Fruit fly (Drosophila melanogaster): Measurements from ENCODE around the gene CG14257.

The CG14257 gene

dm6 chr3R:27075694-27076093 lies at the start of gene CG14257:
Gene CG14257 (plus strand): TSS chr3R:27075870.
- no peak for TF ChIP-seq Mnt (GFP tag; optimal IDR thresholded peaks at IDR 0.05)
- TF ChIP-seq CG12768 (GFP tag; optimal IDR thresholded peaks at IDR 0.05) = no peak
- TF ChIP-seq kay (GFP tag; ENCODE audit: borderline replicate concordance) = no peak
- no peak for TF ChIP-seq CG5204 (GFP tag; optimal IDR thresholded peaks at IDR 0.05)
- TF ChIP-seq pad (GFP tag; optimal IDR thresholded peaks at IDR 0.05) = no peak
- TF ChIP-seq CG14711 (tag; optimal IDR thresholded peaks at IDR 0.05) = no peak
- no peak for TF ChIP-seq ovo (GFP tag; optimal IDR thresholded peaks at IDR 0.05)
- no peak for TF ChIP-seq CG1620 (GFP tag; optimal IDR thresholded peaks at IDR 0.05)

dm6 chr3R:27026009-27026408 lies 49.7 kb upstream of the CG14257 start, which contains the start of gene CG6271:
Gene CG6271 (minus strand): TSS chr3R:27026109.
- TF ChIP-seq Clk (GFP tag; optimal IDR thresholded peaks at IDR 0.05) (no peak), toe (GFP tag; optimal IDR thresholded peaks at IDR 0.05) (no peak), CG11617 (GFP tag; optimal IDR thresholded peaks at IDR 0.05) (no peak), Crg-1 (GFP tag; optimal IDR thresholded peaks at IDR 0.05) (no peak), CG5204 (GFP tag; optimal IDR thresholded peaks at IDR 0.05) (no peak), CG7101 (tag; optimal IDR thresholded peaks at IDR 0.05) (no peak)

dm6 chr3R:27033935-27034334 lies 41.7 kb upstream of the CG14257 start:
- no peak for TF ChIP-seq CG12768 (GFP tag; optimal IDR thresholded peaks at IDR 0.05)
- no peak for TF ChIP-seq tj (GFP tag; optimal IDR thresholded peaks at IDR 0.05)
- TF ChIP-seq kay (GFP tag; ENCODE audit: borderline replicate concordance) = no peak

- no peak for TF ChIP-seq pad (GFP tag; optimal IDR thresholded peaks at IDR 0.05)
- no peak for TF ChIP-seq cic (GFP tag; optimal IDR thresholded peaks at IDR 0.05)
- TF ChIP-seq bab1 (GFP tag; optimal IDR thresholded peaks at IDR 0.05) = no peak
- no peak for TF ChIP-seq CG7045 (GFP tag; optimal IDR thresholded peaks at IDR 0.05)
- TF ChIP-seq CG7101 (tag; optimal IDR thresholded peaks at IDR 0.05) = no peak
- TF ChIP-seq CG33017 (tag; optimal IDR thresholded peaks at IDR 0.05) = no peak
- no peak for TF ChIP-seq cnc (optimal IDR thresholded peaks at IDR 0.05)
- TF ChIP-seq CG1620 (GFP tag; optimal IDR thresholded peaks at IDR 0.05) = no peak
- no peak for TF ChIP-seq Crg-1 (GFP tag; optimal IDR thresholded peaks at IDR 0.05)
- no peak for TF ChIP-seq Mnt (GFP tag; optimal IDR thresholded peaks at IDR 0.05)
- TF ChIP-seq Hr96 (GFP tag; optimal IDR thresholded peaks at IDR 0.05) = no peak
- TF ChIP-seq CG11617 (GFP tag; optimal IDR thresholded peaks at IDR 0.05) = no peak
- TF ChIP-seq CG5204 (GFP tag; optimal IDR thresholded peaks at IDR 0.05) = no peak
- no peak for TF ChIP-seq toe (GFP tag; optimal IDR thresholded peaks at IDR 0.05)
- TF ChIP-seq ovo (GFP tag; optimal IDR thresholded peaks at IDR 0.05) = no peak
- TF ChIP-seq kay (GFP tag; ENCODE audit: borderline replicate concordance) = no peak
- no peak for TF ChIP-seq tj (GFP tag; optimal IDR thresholded peaks at IDR 0.05)
- no peak for TF ChIP-seq Clk (GFP tag; optimal IDR thresholded peaks at IDR 0.05)
- TF ChIP-seq CG14711 (tag; optimal IDR thresholded peaks at IDR 0.05) = no peak
- TF ChIP-seq CG12768 (GFP tag; optimal IDR thresholded peaks at IDR 0.05) = no peak
Measured at dm6 chr3R:27040044-27040443, 35.6 kb upstream of the CG14257 start.

DNA sequence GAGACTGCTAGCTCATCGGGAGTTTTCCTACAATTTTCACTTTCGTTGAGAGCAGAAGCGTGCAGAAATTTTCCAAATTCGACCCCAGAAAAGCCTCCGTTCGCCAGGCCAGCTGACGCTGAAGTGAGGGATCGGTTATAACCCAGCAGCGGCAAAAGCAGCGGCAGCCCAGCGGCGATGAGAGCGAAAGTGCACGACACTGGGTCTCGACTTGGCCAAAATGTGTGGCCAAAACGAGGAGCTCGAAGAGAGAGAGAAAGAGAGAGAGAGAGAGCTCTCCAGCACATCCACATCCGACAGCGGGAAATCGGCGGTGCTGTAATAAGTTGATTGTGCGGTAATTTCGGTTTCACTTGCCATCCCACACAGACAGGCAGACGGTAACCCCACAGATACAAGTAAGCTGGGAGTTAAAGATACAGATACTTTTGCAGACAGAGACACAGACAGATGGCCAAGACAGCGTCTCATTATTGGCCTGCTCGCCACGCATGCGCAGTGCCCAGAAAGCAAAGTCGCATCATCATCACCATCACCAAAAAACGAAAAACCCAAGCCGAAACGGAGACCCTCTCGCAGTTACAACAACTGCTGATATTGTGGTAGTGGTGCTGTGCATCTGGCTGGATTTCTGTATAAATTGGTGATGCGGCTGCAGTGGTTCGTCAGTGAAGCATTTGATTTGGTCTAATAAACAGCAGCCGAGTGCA lies 27.0 kb upstream of the CG14257 start, which contains the start of gene TwdlT:
Gene TwdlT (plus strand): TSS at position 660 of the 710 bp plus-strand sequence.
- TF ChIP-seq tj (GFP tag; optimal IDR thresholded peaks at IDR 0.05) = no peak
- TF ChIP-seq CG7101 (tag; optimal IDR thresholded peaks at IDR 0.05) = no peak

DNA sequence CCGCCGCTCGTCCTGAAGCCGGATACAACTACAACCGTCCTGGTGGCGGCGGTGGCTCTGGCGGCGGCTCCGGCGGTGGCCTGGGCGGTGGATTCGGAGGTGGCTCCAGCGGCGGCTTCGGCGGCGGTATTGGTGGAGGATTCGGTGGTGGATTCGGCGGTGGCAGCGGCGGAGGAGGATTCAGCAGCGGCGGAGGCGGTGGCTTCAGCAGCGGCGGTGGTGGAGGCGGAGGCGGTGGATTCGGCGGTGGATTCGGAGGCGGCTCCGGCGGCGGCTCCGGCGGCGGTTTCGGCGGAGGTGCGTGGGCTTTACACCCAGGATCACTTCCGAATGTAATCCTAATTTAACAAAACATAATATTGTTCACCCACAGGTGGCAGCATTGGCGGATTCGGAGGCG lies 26.1 kb upstream of the CG14257 start:
- TF ChIP-seq bab1 (GFP tag; optimal IDR thresholded peaks at IDR 0.05) = no peak
- no peak for TF ChIP-seq Hr96 (GFP tag; optimal IDR thresholded peaks at IDR 0.05)
- no peak for TF ChIP-seq toe (GFP tag; optimal IDR thresholded peaks at IDR 0.05)
- TF ChIP-seq CG1620 (GFP tag; optimal IDR thresholded peaks at IDR 0.05) = no peak
- no peak for TF ChIP-seq Crg-1 (GFP tag; optimal IDR thresholded peaks at IDR 0.05)
- no peak for TF ChIP-seq Clk (GFP tag; optimal IDR thresholded peaks at IDR 0.05)
- no peak for TF ChIP-seq CG7045 (GFP tag; optimal IDR thresholded peaks at IDR 0.05)
- TF ChIP-seq pad (GFP tag; optimal IDR thresholded peaks at IDR 0.05) = no peak
- TF ChIP-seq CG5204 (GFP tag; optimal IDR thresholded peaks at IDR 0.05) = no peak
- no peak for TF ChIP-seq Mnt (GFP tag; optimal IDR thresholded peaks at IDR 0.05)
- TF ChIP-seq tj (GFP tag; optimal IDR thresholded peaks at IDR 0.05) = no peak

- no peak for TF ChIP-seq CG11617 (GFP tag; optimal IDR thresholded peaks at IDR 0.05)
- TF ChIP-seq bab1 (GFP tag; optimal IDR thresholded peaks at IDR 0.05) = no peak
- TF ChIP-seq tj (GFP tag; optimal IDR thresholded peaks at IDR 0.05) = no peak
Measured at dm6 chr3R:27056152-27056551, 19.5 kb upstream of the CG14257 start.

DNA sequence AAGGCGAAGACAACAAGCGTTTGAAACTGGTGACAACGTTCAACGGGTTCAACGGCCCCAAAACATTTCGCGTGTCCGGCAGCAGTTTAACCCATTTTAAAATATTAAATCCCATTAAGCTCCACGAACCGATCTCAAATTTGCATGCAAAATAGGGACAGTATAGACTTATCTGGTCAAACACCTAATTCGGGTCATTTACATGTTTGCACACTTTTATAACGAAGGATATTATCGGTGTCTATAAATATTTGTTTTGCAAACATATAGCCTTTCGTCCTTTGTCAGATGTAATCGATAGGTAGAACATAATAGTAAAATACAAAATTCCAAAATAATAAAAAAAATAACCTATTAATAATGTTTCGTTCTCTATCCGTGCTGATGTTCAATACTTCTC lies 13.8 kb upstream of the CG14257 start, which contains the start of gene CG34292:
Gene CG34292 (plus strand): TSS at position 301 of the 400 bp plus-strand sequence.
- TF ChIP-seq tj (GFP tag; optimal IDR thresholded peaks at IDR 0.05) (no peak), bab1 (GFP tag; optimal IDR thresholded peaks at IDR 0.05) (no peak), CG7045 (GFP tag; optimal IDR thresholded peaks at IDR 0.05) (no peak), cnc (optimal IDR thresholded peaks at IDR 0.05) (no peak), CG33017 (tag; optimal IDR thresholded peaks at IDR 0.05) (no peak), CG14711 (tag; optimal IDR thresholded peaks at IDR 0.05) (no peak)
